Worm (Caenorhabditis elegans) whole organism, late embryonic: ENCODE data around the gene T08D10.5.

Experiments
- C38D4.7 ChIP-seq: fragments of 200-800 bp; sonication (Bioruptor generic); optimal IDR thresholded peaks from 2 replicates; lab custom pipeline; 2018; ENCODE audit warnings: mild to moderate bottlenecking, missing genetic modification characterization, moderate library complexity, missing compliant biosample characterization
- T23F11.4 ChIP-seq: fragments of 200-800 bp; sonication (Bioruptor generic); optimal IDR thresholded peaks from 2 replicates; lab custom pipeline; 2018; ENCODE audit warnings: mild to moderate bottlenecking, missing genetic modification characterization, missing compliant biosample characterization
- ama-1 ChIP-seq: fragments of 150-350 bp; optimal IDR thresholded peaks from 2 replicates; lab custom pipeline; 2014
- ceh-18 ChIP-seq: sonication (generic microtip); optimal IDR thresholded peaks from 2 replicates; lab custom pipeline; 2016; ENCODE audit warnings: missing genetic modification characterization, missing compliant biosample characterization
- ceh-19 ChIP-seq: fragments of 200-800 bp; sonication (Bioruptor generic); optimal IDR thresholded peaks from 2 replicates; lab custom pipeline; 2018; ENCODE audit warnings: mild to moderate bottlenecking, missing genetic modification characterization, missing compliant biosample characterization
- ceh-2 ChIP-seq: sonication (generic microtip); optimal IDR thresholded peaks from 2 replicates; lab custom pipeline; 2016; ENCODE audit warnings: missing genotype, missing genetic modification characterization, missing compliant biosample characterization
- ceh-24 ChIP-seq: sonication (generic microtip); optimal IDR thresholded peaks from 2 replicates; lab custom pipeline; 2016; ENCODE audit warnings: mild to moderate bottlenecking, missing genetic modification characterization, missing compliant biosample characterization
- ceh-31 ChIP-seq: sonication (generic microtip); optimal IDR thresholded peaks from 2 replicates; lab custom pipeline; 2016; ENCODE audit warnings: missing genetic modification characterization, missing compliant biosample characterization
- ceh-34 ChIP-seq: sonication (generic microtip); optimal IDR thresholded peaks from 2 replicates; lab custom pipeline; 2016; ENCODE audit warnings: mild to moderate bottlenecking, missing genetic modification characterization, missing compliant biosample characterization
- ceh-45 ChIP-seq: fragments of 200-800 bp; sonication (Bioruptor generic); IDR thresholded peaks from 2 replicates; pipeline ENCODE4 v1.3.6; 2022; ENCODE audit warnings: missing genetic modification reagents, missing genetic modification characterization, missing compliant biosample characterization
- che-1 ChIP-seq: sonication (generic microtip); optimal IDR thresholded peaks from 2 replicates; lab custom pipeline; 2016; ENCODE audit warnings: mild to moderate bottlenecking, missing genetic modification characterization, missing compliant biosample characterization
- dmd-4 ChIP-seq: sonication (generic microtip); optimal IDR thresholded peaks from 2 replicates; lab custom pipeline; 2016; ENCODE audit warnings: borderline replicate concordance, missing genetic modification characterization, missing compliant biosample characterization
- elt-4 ChIP-seq: sonication (generic microtip); optimal IDR thresholded peaks from 2 replicates; lab custom pipeline; 2016; ENCODE audit warnings: missing genetic modification characterization, missing compliant biosample characterization
- ets-4 ChIP-seq: sonication (generic microtip); optimal IDR thresholded peaks from 2 replicates; lab custom pipeline; 2016; ENCODE audit warnings: missing genetic modification characterization, missing compliant biosample characterization
- eyg-1 ChIP-seq: sonication (generic microtip); optimal IDR thresholded peaks from 2 replicates; lab custom pipeline; 2016; ENCODE audit warnings: missing genotype, missing genetic modification characterization, missing compliant biosample characterization
- fax-1 ChIP-seq: sonication (generic microtip); optimal IDR thresholded peaks from 2 replicates; lab custom pipeline; 2016; ENCODE audit warnings: missing genotype, missing genetic modification characterization, missing compliant biosample characterization
- fkh-6 ChIP-seq: sonication (generic microtip); optimal IDR thresholded peaks from 2 replicates; lab custom pipeline; 2016; ENCODE audit warnings: missing genetic modification characterization, missing compliant biosample characterization
- hlh-13 ChIP-seq: fragments of 200-800 bp; sonication (Bioruptor generic); optimal IDR thresholded peaks from 2 replicates; lab custom pipeline; 2018; ENCODE audit warnings: mild to moderate bottlenecking, missing genetic modification characterization, missing compliant biosample characterization
- hlh-15 ChIP-seq: sonication (generic microtip); optimal IDR thresholded peaks from 2 replicates; lab custom pipeline; 2016; ENCODE audit warnings: missing genetic modification characterization, missing compliant biosample characterization
- hlh-30 ChIP-seq: sonication (generic microtip); optimal IDR thresholded peaks from 2 replicates; lab custom pipeline; 2017; ENCODE audit warnings: antibody characterized with exemption, missing genetic modification characterization, missing compliant biosample characterization; ENCODE audit not compliant: insufficient read depth
- hlh-6 ChIP-seq: sonication (generic microtip); optimal IDR thresholded peaks from 2 replicates; lab custom pipeline; 2016; ENCODE audit warnings: missing genotype, missing genetic modification characterization, missing compliant biosample characterization
- lim-6 ChIP-seq: sonication (generic microtip); optimal IDR thresholded peaks from 2 replicates; lab custom pipeline; 2016; ENCODE audit warnings: missing genetic modification characterization, missing compliant biosample characterization
- mec-3 ChIP-seq: sonication (generic microtip); optimal IDR thresholded peaks from 2 replicates; lab custom pipeline; 2016; ENCODE audit warnings: borderline replicate concordance, missing genetic modification characterization, missing compliant biosample characterization
- nhr-11 ChIP-seq: fragments of 150-350 bp; optimal IDR thresholded peaks from 2 replicates; lab custom pipeline; 2014; ENCODE audit warnings: missing biosample characterization, missing genetic modification characterization
- npax-4 ChIP-seq: sonication (generic microtip); optimal IDR thresholded peaks from 2 replicates; lab custom pipeline; 2016; ENCODE audit warnings: missing genetic modification characterization, missing compliant biosample characterization
- odd-2 ChIP-seq: sonication (generic microtip); optimal IDR thresholded peaks from 2 replicates; lab custom pipeline; 2017; ENCODE audit warnings: antibody characterized with exemption, mild to moderate bottlenecking, missing genetic modification characterization, missing compliant biosample characterization
- pat-9 ChIP-seq: fragments of 200-800 bp; sonication (Bioruptor generic); optimal IDR thresholded peaks from 2 replicates; lab custom pipeline; 2018; ENCODE audit warnings: mild to moderate bottlenecking, missing genetic modification characterization, moderate library complexity, missing compliant biosample characterization
- pha-4 ChIP-seq: fragments of 150-350 bp; optimal IDR thresholded peaks from 2 replicates; lab custom pipeline; 2018; ENCODE audit warnings: missing biosample characterization, missing genetic modification reagents, missing genetic modification characterization
- pqm-1 ChIP-seq: sonication (generic microtip); optimal IDR thresholded peaks from 2 replicates; lab custom pipeline; 2016; ENCODE audit warnings: missing genetic modification characterization, missing compliant biosample characterization
- sdc-2 ChIP-seq: sonication (generic microtip); optimal IDR thresholded peaks from 2 replicates; lab custom pipeline; 2016; ENCODE audit warnings: missing genotype, missing genetic modification characterization, missing compliant biosample characterization
- sox-2 ChIP-seq: fragments of 200-800 bp; sonication (Bioruptor generic); IDR thresholded peaks from 2 replicates; pipeline ENCODE4 v1.3.6; 2022; ENCODE audit warnings: missing genetic modification reagents, missing genetic modification characterization, missing compliant biosample characterization
- sox-4 ChIP-seq: sonication (generic microtip); optimal IDR thresholded peaks from 2 replicates; lab custom pipeline; 2017; ENCODE audit warnings: mild to moderate bottlenecking, missing genetic modification characterization, inconsistent platforms, missing compliant biosample characterization
- tbx-2 ChIP-seq: sonication (generic microtip); optimal IDR thresholded peaks from 2 replicates; lab custom pipeline; 2016; ENCODE audit warnings: missing genetic modification characterization, missing compliant biosample characterization
- tbx-7 ChIP-seq: sonication (generic microtip); optimal IDR thresholded peaks from 2 replicates; lab custom pipeline; 2016; ENCODE audit warnings: missing genotype, missing genetic modification characterization, missing compliant biosample characterization
- unc-3 ChIP-seq, 2 experiments: fragments of 200-800 bp in 1 of 2; sonication (Bioruptor generic) in 1 of 2; sonication (generic microtip) in 1 of 2; conservative IDR thresholded peaks in 1 of 2; optimal IDR thresholded peaks in 1 of 2; 2 replicates each; pipeline versions ENCODE4 v1.3.6 to Lab custom; 2016 to 2022; ENCODE audit warnings: missing compliant biosample characterization in 2 of 2, missing genetic modification characterization in 2 of 2, missing genetic modification reagents in 1 of 2
- unc-86 ChIP-seq: sonication (generic microtip); optimal IDR thresholded peaks from 2 replicates; lab custom pipeline; 2016; ENCODE audit warnings: missing genetic modification characterization, missing compliant biosample characterization

T08D10.5 gene

ce11 chrX:11999573-11999972 is 42.2 kb downstream of the T08D10.5 start:
- TF ChIP-seq hlh-6 (tag; lab: Kevin White, UChicago) (no peak), tbx-2 (no peak), fax-1 (tag; lab: Kevin White, UChicago) (no peak), pha-4 (tag; lab: Kevin White, UChicago) (no peak), pat-9 (tag; lab: Kevin White, UChicago) (no peak), mec-3 (tag; lab: Kevin White, UChicago) (no peak), dmd-4 (no peak), sdc-2 (tag; lab: Kevin White, UChicago) (no peak), sox-2 (GFP tag; lab: Robert Waterston, UW) (no peak)

ce11 chrX:12001600-12001999 is 44.3 kb downstream of the T08D10.5 start:
- TF ChIP-seq ceh-31 = no peak
- no peak for TF ChIP-seq hlh-30
- TF ChIP-seq hlh-6 (tag; lab: Kevin White, UChicago) = no peak
- TF ChIP-seq fkh-6 (tag; lab: Kevin White, UChicago) = no peak
- TF ChIP-seq tbx-2 = no peak
- TF ChIP-seq ceh-2 (tag; lab: Kevin White, UChicago) = no peak
- no peak for TF ChIP-seq ceh-19 (GFP tag; lab: Kevin White, UChicago)
- no peak for TF ChIP-seq npax-4
- no peak for TF ChIP-seq che-1 (tag; lab: Kevin White, UChicago)
- TF ChIP-seq ceh-24 (tag; lab: Kevin White, UChicago) = no peak
- TF ChIP-seq ama-1 = no peak
- no peak for TF ChIP-seq hlh-13

DNA sequence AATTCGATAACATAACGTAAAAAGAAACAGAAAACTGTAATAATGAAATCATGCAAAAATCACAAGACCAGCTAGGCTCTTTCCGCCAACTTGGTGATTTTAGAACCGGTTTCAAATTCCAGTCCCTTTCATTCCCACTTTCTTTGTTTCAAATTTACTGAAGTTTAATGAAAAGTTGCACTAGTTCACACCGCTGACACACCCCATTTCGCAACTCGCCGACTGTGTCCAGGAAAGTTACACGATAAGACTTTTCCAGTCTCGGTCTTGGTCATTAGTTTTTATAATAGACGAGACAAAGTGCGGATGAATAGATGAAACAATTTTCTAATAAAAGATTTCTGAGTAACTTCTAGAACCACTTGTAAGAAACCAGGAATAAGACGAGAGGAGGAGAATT is 46.6 kb downstream of the T08D10.5 start:
- TF ChIP-seq tbx-7 (tag; lab: Kevin White, UChicago) = no peak
- TF ChIP-seq ceh-18 (tag; lab: Kevin White, UChicago) = no peak
- TF ChIP-seq unc-86 (tag; lab: Kevin White, UChicago) = no peak
- no peak for TF ChIP-seq mec-3 (tag; lab: Kevin White, UChicago)
- no peak for TF ChIP-seq fax-1 (tag; lab: Kevin White, UChicago)
- no peak for TF ChIP-seq pqm-1 (tag; lab: Kevin White, UChicago)
- no peak for TF ChIP-seq unc-3 (GFP tag; conservative IDR thresholded peaks at IDR 0.05; lab: Robert Waterston, UW)
- no peak for TF ChIP-seq unc-3 (tag; optimal IDR thresholded peaks at IDR 0.05; lab: Kevin White, UChicago)
- no peak for TF ChIP-seq C38D4.7 (GFP tag; lab: Kevin White, UChicago)
- no peak for TF ChIP-seq dmd-4

- TF ChIP-seq tbx-7 (tag; lab: Kevin White, UChicago) (no peak), npax-4 (no peak), elt-4 (tag; lab: Kevin White, UChicago) (no peak), ets-4 (tag; lab: Kevin White, UChicago) (no peak), pha-4 (tag; lab: Kevin White, UChicago) (no peak), hlh-15 (tag; lab: Kevin White, UChicago) (no peak), sox-4 (no peak), ceh-45 (GFP tag; lab: Robert Waterston, UW) (no peak), hlh-30 (no peak), ceh-34 (tag; lab: Kevin White, UChicago) (no peak), hlh-13 (no peak), lim-6 (no peak), eyg-1 (tag; lab: Kevin White, UChicago) (no peak), ceh-19 (GFP tag; lab: Kevin White, UChicago) (no peak), hlh-6 (tag; lab: Kevin White, UChicago) (no peak), T23F11.4 (GFP tag; lab: Kevin White, UChicago) (no peak), odd-2 (no peak), nhr-11 (tag; lab: Kevin White, UChicago) (no peak), ceh-2 (tag; lab: Kevin White, UChicago) (no peak)
Observed at ce11 chrX:12004925-12005324, 47.6 kb downstream of the T08D10.5 start.
